Worm (Caenorhabditis elegans): ENCODE measurements around the gene B0464.9.

The B0464.9 gene

ce11 chrIII:9454730-9455129, 10.8 kb upstream of the B0464.9 start:
- TF ChIP-seq K02D7.2 (tag; optimal IDR thresholded peaks at IDR 0.05) (no peak), elt-4 (tag; optimal IDR thresholded peaks at IDR 0.05) (no peak)

- TF ChIP-seq ceh-9 (tag; optimal IDR thresholded peaks at IDR 0.05) (no peak), syd-9 (tag; optimal IDR thresholded peaks at IDR 0.05) (peak; percentile 26), tbx-7 (tag; optimal IDR thresholded peaks at IDR 0.05) (no peak), eyg-1 (tag; optimal IDR thresholded peaks at IDR 0.05) (no peak), tbx-2 (tag; optimal IDR thresholded peaks at IDR 0.05) (peak; percentile 58), ceh-48 (tag; optimal IDR thresholded peaks at IDR 0.05) (peak; percentile 94), pat-9 (tag; optimal IDR thresholded peaks at IDR 0.05) (no peak), elt-2 (tag; optimal IDR thresholded peaks at IDR 0.05) (peak; percentile 85), ceh-30 (tag; optimal IDR thresholded peaks at IDR 0.05) (no peak), K02D7.2 (tag; optimal IDR thresholded peaks at IDR 0.05) (no peak), ets-4 (tag; optimal IDR thresholded peaks at IDR 0.05) (peak; percentile 22), nhr-11 (tag; optimal IDR thresholded peaks at IDR 0.05) (no peak), ceh-14 (tag; optimal IDR thresholded peaks at IDR 0.05) (no peak), sox-4 (tag; optimal IDR thresholded peaks at IDR 0.05) (no peak), ceh-34 (tag; optimal IDR thresholded peaks at IDR 0.05) (no peak), pqm-1 (tag; optimal IDR thresholded peaks at IDR 0.05) (peak; percentile 38), ceh-18 (tag; optimal IDR thresholded peaks at IDR 0.05) (peak; percentile 29), nfya-1 (tag; optimal IDR thresholded peaks at IDR 0.05) (peak; percentile 77), dve-1 (tag; optimal IDR thresholded peaks at IDR 0.05) (peak; percentile 31), che-1 (tag; optimal IDR thresholded peaks at IDR 0.05) (peak; percentile 34), sdc-2 (tag; optimal IDR thresholded peaks at IDR 0.05) (no peak), sox-2 (GFP tag; IDR thresholded peaks at IDR 0.05) (no peak), ceh-31 (tag; optimal IDR thresholded peaks at IDR 0.05) (peak; percentile 45), unc-55 (GFP tag; optimal IDR thresholded peaks at IDR 0.05) (peak; percentile 52), hlh-30 (tag; optimal IDR thresholded peaks at IDR 0.05; ENCODE audit: insufficient read depth) (peak; percentile 83), gmeb-2 (tag; optimal IDR thresholded peaks at IDR 0.05) (no peak), zip-5 (tag; optimal IDR thresholded peaks at IDR 0.05) (no peak), rnt-1 (tag; optimal IDR thresholded peaks at IDR 0.05) (no peak), madf-2 (tag; optimal IDR thresholded peaks at IDR 0.05) (peak; percentile 28), dmd-4 (tag; optimal IDR thresholded peaks at IDR 0.05; ENCODE audit: borderline replicate concordance) (no peak), unc-42 (tag; optimal IDR thresholded peaks at IDR 0.05) (peak; percentile 5), C08G9.2 (tag; optimal IDR thresholded peaks at IDR 0.05) (no peak), ceh-6 (GFP tag; optimal IDR thresholded peaks at IDR 0.05) (no peak)
Observed at ce11 chrIII:9455980-9456658, 9.4 kb upstream of the B0464.9 start, which contains the start of the genes rheb-1 and spk-1. Gene rheb-1 (minus strand): TSS chrIII:9456030. Gene spk-1 (plus strand): TSS chrIII:9456608.

DNA sequence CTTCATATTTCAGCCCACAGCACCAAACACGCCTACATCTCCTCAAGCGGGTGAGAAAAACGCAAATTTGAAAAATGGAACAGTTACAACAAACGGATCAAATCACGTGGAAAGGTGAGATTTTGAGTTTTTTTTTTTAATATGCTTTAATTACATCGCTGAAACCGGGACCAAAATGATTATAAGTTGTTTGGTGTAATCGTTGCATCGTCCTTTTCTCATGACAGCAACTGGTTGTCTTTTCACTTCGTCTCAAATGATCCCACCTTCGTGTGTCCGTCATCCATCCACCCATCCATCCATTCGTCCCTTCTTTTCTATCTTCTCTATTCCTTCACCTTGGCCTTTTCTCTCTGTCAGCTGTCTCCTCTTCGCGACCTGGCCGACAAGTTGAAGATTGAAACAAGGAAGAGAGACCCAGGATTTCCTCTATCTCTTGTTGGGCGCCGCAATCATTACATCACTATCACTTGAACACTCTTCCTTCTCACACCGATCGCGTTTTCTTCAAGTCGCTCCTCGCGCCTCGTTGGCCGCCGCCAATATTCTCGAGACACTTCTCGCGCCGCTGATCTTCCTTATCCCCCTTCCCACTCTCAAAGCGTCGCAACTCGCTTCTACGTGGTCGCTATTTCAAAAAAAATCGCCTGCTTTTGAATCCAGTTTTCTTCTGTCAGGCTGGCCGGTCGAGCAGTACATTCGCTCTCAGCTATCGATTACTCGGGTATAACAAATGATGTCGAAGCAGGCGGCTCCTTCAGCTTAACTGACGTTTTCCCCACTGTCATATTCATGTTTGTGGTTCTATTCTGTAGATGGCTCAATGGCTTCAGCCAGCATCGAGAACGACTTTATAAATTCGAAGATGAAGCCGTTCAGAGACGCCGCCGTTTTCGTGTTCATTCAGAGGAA, 8.1 kb upstream of the B0464.9 start:
- TF ChIP-seq ceh-34 (tag; optimal IDR thresholded peaks at IDR 0.05) (peak; percentile 49), rnt-1 (tag; optimal IDR thresholded peaks at IDR 0.05) (peak; percentile 29), tbx-2 (tag; optimal IDR thresholded peaks at IDR 0.05) (peak; percentile 36), ceh-18 (tag; optimal IDR thresholded peaks at IDR 0.05) (peak; percentile 77), unc-55 (GFP tag; optimal IDR thresholded peaks at IDR 0.05) (peak; percentile 85), ceh-19 (GFP tag; optimal IDR thresholded peaks at IDR 0.05) (no peak), nfya-1 (tag; optimal IDR thresholded peaks at IDR 0.05) (peak; percentile 44), gmeb-2 (tag; optimal IDR thresholded peaks at IDR 0.05) (no peak)
